Worm (Caenorhabditis elegans) whole organism, midembryonic: ENCODE data around the gene col-157.

Source experiments
- klf-2 ChIP-seq: fragments of 200-800 bp; sonication (Bioruptor generic); conservative IDR thresholded peaks from 2 replicates; pipeline ENCODE4 v1.3.6; 2022; ENCODE audit warnings: missing genetic modification reagents, missing genetic modification characterization, missing compliant biosample characterization
- ztf-29 ChIP-seq: fragments of 200-800 bp; sonication (Bioruptor generic); IDR thresholded peaks from 2 replicates; pipeline ENCODE4 v1.3.6; 2022; ENCODE audit warnings: missing genetic modification reagents, missing genetic modification characterization, missing compliant biosample characterization

ce11 chrV:11492456-11492855 lies 8.6 kb downstream of the col-157 start, which contains the start of gene T11F9.21:
- TF ChIP-seq ztf-29 (GFP tag; lab: Robert Waterston, UW) (no peak), klf-2 (no peak)
